Fruit fly (Drosophila melanogaster): ENCODE data around the gene Mat89Ba.

The Mat89Ba gene

DNA sequence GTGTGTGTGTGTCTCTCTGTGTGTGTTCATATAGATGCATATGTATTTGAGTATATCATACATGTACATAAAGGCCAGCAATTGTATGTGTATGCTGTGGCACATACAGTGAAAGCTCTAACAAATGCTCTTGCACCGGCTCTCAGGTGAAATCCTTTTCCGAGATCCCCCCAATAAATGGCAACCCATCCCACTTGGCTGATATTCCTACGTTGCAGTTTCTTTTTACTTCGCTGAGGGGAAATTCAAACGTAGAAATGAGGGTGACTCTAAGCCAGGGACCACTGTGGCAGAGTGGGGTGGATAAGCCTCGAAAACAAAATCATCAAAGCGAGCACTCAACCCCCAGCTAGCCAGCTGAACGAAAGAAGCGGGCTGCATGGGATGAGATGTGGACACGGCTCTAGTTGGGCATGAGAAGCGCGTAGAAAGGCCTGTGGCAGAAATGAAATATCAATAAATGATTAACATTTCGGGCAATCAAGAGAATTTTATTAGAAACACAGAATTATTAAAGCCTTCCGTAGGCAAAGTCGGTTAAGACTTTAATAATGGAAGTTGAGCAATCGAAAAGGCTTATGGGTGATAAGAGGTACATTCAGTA, 49.8 kb downstream of the Mat89Ba start:
- TF ChIP-seq CG8478 (optimal IDR thresholded peaks at IDR 0.05): no peak
- TF ChIP-seq CTCF (optimal IDR thresholded peaks at IDR 0.05): no peak

DNA sequence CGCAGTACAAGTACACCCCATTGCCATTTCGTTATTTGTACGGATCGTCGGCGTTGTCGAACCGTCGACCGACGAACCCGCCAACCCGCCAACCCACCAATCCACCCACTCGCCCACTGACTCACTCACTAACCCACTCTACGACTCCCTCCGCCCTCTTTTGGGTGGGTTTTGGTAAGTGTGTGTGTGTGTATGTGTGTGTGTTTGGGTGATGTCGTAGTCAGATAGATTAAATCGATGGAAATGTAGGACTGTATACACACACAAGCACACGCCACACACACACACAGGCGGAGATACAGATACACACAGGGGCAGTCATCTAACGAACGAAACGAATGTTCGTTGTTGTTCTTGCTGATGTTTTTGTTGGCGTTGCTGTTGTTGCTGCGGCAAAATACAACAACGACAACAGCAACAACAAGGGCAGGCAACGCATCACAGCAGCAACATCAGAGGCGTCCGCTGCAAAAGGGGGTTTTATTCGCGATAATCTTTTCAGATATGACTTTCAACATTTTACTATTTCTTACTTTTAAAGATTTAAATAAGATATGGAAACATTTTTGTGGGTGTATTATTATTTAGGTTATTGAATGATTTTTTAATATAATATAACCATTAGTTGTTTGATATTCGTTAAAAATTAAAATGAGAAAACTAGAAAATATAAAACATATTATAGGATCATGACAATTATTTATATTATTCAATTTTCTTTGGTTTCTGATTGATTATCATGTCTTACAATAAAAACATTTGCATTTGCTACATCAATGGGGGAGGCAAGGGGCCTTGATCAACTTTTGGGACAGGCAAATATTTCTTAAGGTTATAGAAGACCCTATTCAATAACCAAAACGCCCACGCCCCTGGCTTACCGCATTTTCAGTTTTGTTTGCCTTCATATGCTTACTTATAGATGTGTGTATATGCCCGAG, 50.6 kb downstream of the Mat89Ba start:
- no peak for TF ChIP-seq CG8478 (optimal IDR thresholded peaks at IDR 0.05)
- no peak for TF ChIP-seq CTCF (optimal IDR thresholded peaks at IDR 0.05)

DNA sequence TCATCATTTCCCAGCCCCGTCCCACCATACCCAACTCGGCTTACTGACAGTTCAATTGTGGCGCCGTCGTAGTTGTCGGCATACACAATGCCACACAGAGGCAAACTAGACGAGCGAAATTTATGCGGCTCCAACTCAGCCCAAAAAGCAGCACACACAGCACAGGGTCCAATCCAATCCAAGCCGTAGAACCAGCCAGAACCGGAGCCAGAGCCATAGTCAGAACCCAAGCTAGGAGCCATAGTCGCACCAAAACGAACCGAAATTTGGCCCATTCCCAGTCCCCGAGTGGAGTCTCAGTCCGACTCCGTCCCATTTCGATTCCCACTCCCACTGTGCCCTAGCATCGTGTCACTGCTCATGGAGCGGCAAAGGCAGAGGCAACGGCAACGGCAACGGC, 51.4 kb downstream of the Mat89Ba start:
- TF ChIP-seq CTCF (optimal IDR thresholded peaks at IDR 0.05) (no peak), CG8478 (optimal IDR thresholded peaks at IDR 0.05) (no peak)

DNA sequence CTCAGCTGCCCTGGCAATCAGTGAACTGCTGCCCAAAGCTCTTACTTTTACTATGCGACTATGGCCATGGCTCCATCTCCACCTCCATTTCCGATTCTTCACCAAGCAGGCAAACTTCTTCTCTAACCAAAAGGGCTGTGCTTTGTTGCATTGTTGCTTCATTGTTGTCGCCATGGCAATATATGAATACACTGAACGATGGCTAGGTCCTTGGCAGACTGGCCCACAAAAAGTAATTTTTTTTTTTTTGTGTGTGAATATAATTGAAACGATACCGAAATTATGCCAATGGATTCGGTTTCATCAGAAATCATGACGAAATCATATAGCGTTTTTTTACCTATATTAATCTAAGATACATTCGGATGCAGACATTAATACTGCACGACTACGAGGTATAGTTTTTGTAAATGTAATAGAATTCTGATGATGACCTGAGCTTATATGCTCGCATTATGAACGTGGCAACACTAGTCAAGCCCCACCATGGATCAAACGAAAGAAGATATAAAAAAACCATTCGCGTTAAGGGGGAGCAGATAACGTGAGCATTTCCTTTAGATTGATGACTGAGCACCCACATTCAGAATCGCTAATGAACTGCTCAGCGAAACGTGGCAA, 52.1 kb downstream of the Mat89Ba start:
- TF ChIP-seq CG8478 (optimal IDR thresholded peaks at IDR 0.05) (no peak), CTCF (optimal IDR thresholded peaks at IDR 0.05) (no peak)

Measured in S2 (cell line).